Worm (Caenorhabditis elegans): ENCODE data around the gene R08C7.5.

R08C7.5 gene

ce11 chrIV:4439190-4439589 is 9.2 kb downstream of the R08C7.5 start, which contains the start of gene fbxb-74:
fbxb-74 (minus strand) TSS chrIV:4439290.
- TF ChIP-seq daf-12 (tag; optimal IDR thresholded peaks at IDR 0.05) (no peak), nhr-43 (tag; optimal IDR thresholded peaks at IDR 0.05; ENCODE audit: poor library complexity, severe bottlenecking) (no peak), nhr-11 (tag; optimal IDR thresholded peaks at IDR 0.05) (no peak)

ce11 chrIV:4441077-4441476 is 11.0 kb downstream of the R08C7.5 start, which contains the start of gene fbxb-75:
fbxb-75 (minus strand) TSS chrIV:4441177.
- TF ChIP-seq fkh-2 (tag; optimal IDR thresholded peaks at IDR 0.05) (no peak), nhr-23 (tag; optimal IDR thresholded peaks at IDR 0.05) (no peak), elt-3 (tag; optimal IDR thresholded peaks at IDR 0.05) (no peak), egl-5 (tag; optimal IDR thresholded peaks at IDR 0.05) (no peak)

- TF ChIP-seq egl-5 (tag; optimal IDR thresholded peaks at IDR 0.05) (peak; percentile 24), jun-1 (tag; optimal IDR thresholded peaks at IDR 0.05) (peak; percentile 92), pqm-1 (tag; optimal IDR thresholded peaks at IDR 0.05) (peak; percentile 69), nhr-237 (tag; optimal IDR thresholded peaks at IDR 0.05) (no peak), nhr-25 (tag; optimal IDR thresholded peaks at IDR 0.05) (peak; percentile 98), nhr-12 (tag; optimal IDR thresholded peaks at IDR 0.05) (no peak), nhr-43 (tag; optimal IDR thresholded peaks at IDR 0.05; ENCODE audit: poor library complexity, severe bottlenecking) (peak; percentile 88), zag-1 (tag; optimal IDR thresholded peaks at IDR 0.05) (peak; percentile 42), eor-1 (tag; optimal IDR thresholded peaks at IDR 0.05) (no peak), nhr-11 (tag; optimal IDR thresholded peaks at IDR 0.05) (peak; percentile 75), fkh-2 (tag; optimal IDR thresholded peaks at IDR 0.05) (peak; percentile 26), ceh-16 (tag; optimal IDR thresholded peaks at IDR 0.05) (no peak), unc-62 (GFP tag; optimal IDR thresholded peaks at IDR 0.05) (no peak), ceh-82 (tag; optimal IDR thresholded peaks at IDR 0.05) (peak; percentile 68), ceh-9 (tag; optimal IDR thresholded peaks at IDR 0.05) (no peak), snpc-4 (tag; optimal IDR thresholded peaks at IDR 0.05) (peak; percentile 88), ama-1 (optimal IDR thresholded peaks at IDR 0.05) (peak; percentile 79), lin-15B (tag; optimal IDR thresholded peaks at IDR 0.05) (peak; percentile 97), ceh-28 (tag; optimal IDR thresholded peaks at IDR 0.05) (peak; percentile 81), nhr-23 (tag; optimal IDR thresholded peaks at IDR 0.05) (peak; percentile 98), fos-1 (tag; optimal IDR thresholded peaks at IDR 0.05) (peak; percentile 69), elt-3 (tag; optimal IDR thresholded peaks at IDR 0.05) (peak in 1 of 3 experiments; percentile 18), nhr-28 (tag; optimal IDR thresholded peaks at IDR 0.05) (no peak), daf-12 (tag; optimal IDR thresholded peaks at IDR 0.05) (peak; percentile 42), sea-2 (GFP tag; optimal IDR thresholded peaks at IDR 0.05) (no peak), ztf-4 (tag; optimal IDR thresholded peaks at IDR 0.05) (peak; percentile 63), nhr-77 (tag; optimal IDR thresholded peaks at IDR 0.05) (peak; percentile 69), aly-2 (tag; optimal IDR thresholded peaks at IDR 0.05) (no peak), skn-1 (tag; optimal IDR thresholded peaks at IDR 0.05) (peak; percentile 55), ztf-11 (tag; optimal IDR thresholded peaks at IDR 0.05) (no peak), nfya-1 (tag; optimal IDR thresholded peaks at IDR 0.05; ENCODE audit: insufficient read depth) (peak; percentile 99), elt-1 (tag; optimal IDR thresholded peaks at IDR 0.05) (peak; percentile 81), elt-2 (tag; optimal IDR thresholded peaks at IDR 0.05) (peak; percentile 83), R02D3.7 (tag; optimal IDR thresholded peaks at IDR 0.05) (peak; percentile 99), mml-1 (tag; optimal IDR thresholded peaks at IDR 0.05) (no peak), lin-39 (tag; optimal IDR thresholded peaks at IDR 0.05) (peak; percentile 99), hmg-11 (tag; optimal IDR thresholded peaks at IDR 0.05) (peak; percentile 90), unc-39 (tag; optimal IDR thresholded peaks at IDR 0.05) (no peak), egl-27 (tag; optimal IDR thresholded peaks at IDR 0.05) (peak; percentile 76), mdl-1 (tag; optimal IDR thresholded peaks at IDR 0.05) (peak; percentile 49), pha-4 (tag; optimal IDR thresholded peaks at IDR 0.05) (peak; percentile 99), nhr-76 (tag; optimal IDR thresholded peaks at IDR 0.05) (no peak), ZK546.5 (tag; optimal IDR thresholded peaks at IDR 0.05) (peak; percentile 98), fkh-10 (GFP tag; optimal IDR thresholded peaks at IDR 0.05) (peak; percentile 84), tbx-2 (tag; optimal IDR thresholded peaks at IDR 0.05) (peak; percentile 85), lsy-12 (tag; optimal IDR thresholded peaks at IDR 0.05) (peak; percentile 94), nhr-67 (tag; optimal IDR thresholded peaks at IDR 0.05) (no peak)
Observed at ce11 chrIV:4445711-4446290, 15.8 kb downstream of the R08C7.5 start, which contains the start of the genes wapl-1 and htz-1. wapl-1 (minus strand) TSS chrIV:4445740. htz-1 (plus strand) TSS chrIV:4446216.

Data from whole organism, L3 larva.